Fruit fly (Drosophila melanogaster): ENCODE results near the gene CG5039.

dm6 chr3R:25633865-25634460, 44.5 kb upstream of the CG5039 start:
- TF ChIP-seq CG12605 (GFP tag; IDR thresholded peaks at IDR 0.05) (no peak), rn (GFP tag; IDR thresholded peaks at IDR 0.05) (no peak), Ets98B (GFP tag; IDR thresholded peaks at IDR 0.05) (no peak), CG9948 (tag; optimal IDR thresholded peaks at IDR 0.05) (no peak), CG10348 (GFP tag; IDR thresholded peaks at IDR 0.05) (no peak)
